Worm (Caenorhabditis elegans) whole organism, mixed stage, embryonic: Measurements from ENCODE around the gene best-9.

Experiments
- M03D4.4 ChIP-seq: sonication (generic microtip); optimal IDR thresholded peaks from 2 replicates; lab custom pipeline; 2017; ENCODE audit warnings: mild to moderate bottlenecking, missing genetic modification characterization, missing compliant biosample characterization
- bed-3 ChIP-seq: fragments of 200-800 bp; sonication (Bioruptor generic); optimal IDR thresholded peaks from 3 replicates; lab custom pipeline; 2018; ENCODE audit warnings: mild to moderate bottlenecking, missing genetic modification characterization, moderate library complexity, missing compliant biosample characterization
- blmp-1 ChIP-seq: fragments of 150-350 bp; optimal IDR thresholded peaks from 2 replicates; lab custom pipeline; 2014; ENCODE audit warnings: missing biosample characterization, missing genetic modification characterization
- ceh-39 ChIP-seq: fragments of 150-350 bp; optimal IDR thresholded peaks from 2 replicates; lab custom pipeline; 2014; ENCODE audit warnings: missing biosample characterization, missing genetic modification characterization
- ceh-43 ChIP-seq: fragments of 200-800 bp; sonication (Bioruptor generic); optimal IDR thresholded peaks from 2 replicates; lab custom pipeline; 2018; ENCODE audit warnings: mild to moderate bottlenecking, missing genetic modification characterization, moderate library complexity, missing compliant biosample characterization
- ceh-83 ChIP-seq: fragments of 200-800 bp; sonication (Bioruptor generic); optimal IDR thresholded peaks from 2 replicates; lab custom pipeline; 2018; ENCODE audit warnings: mild to moderate bottlenecking, missing genetic modification characterization, missing compliant biosample characterization
- ces-1 ChIP-seq: fragments of 150-350 bp; optimal IDR thresholded peaks from 2 replicates; lab custom pipeline; 2014; ENCODE audit warnings: missing biosample characterization, missing genetic modification reagents, missing genetic modification characterization
- cnd-1 ChIP-seq: fragments of 200-800 bp; sonication (Bioruptor generic); optimal IDR thresholded peaks from 2 replicates; lab custom pipeline; 2018; ENCODE audit warnings: mild to moderate bottlenecking, missing genetic modification characterization, missing compliant biosample characterization
- drap-1 ChIP-seq: fragments of 200-800 bp; sonication (Bioruptor generic); optimal IDR thresholded peaks from 3 replicates; lab custom pipeline; 2018; ENCODE audit warnings: mild to moderate bottlenecking, missing genetic modification characterization, missing compliant biosample characterization
- elt-1 ChIP-seq: sonication (generic microtip); optimal IDR thresholded peaks from 2 replicates; lab custom pipeline; 2017; ENCODE audit warnings: missing genetic modification characterization, mild to moderate bottlenecking, missing compliant biosample characterization, antibody characterized with exemption, moderate library complexity, borderline replicate concordance; ENCODE audit not compliant: insufficient read depth
- elt-3 ChIP-seq: fragments of 150-350 bp; optimal IDR thresholded peaks from 2 replicates; lab custom pipeline; 2014; ENCODE audit warnings: missing biosample characterization, missing genetic modification characterization
- flh-1 ChIP-seq: fragments of 200-800 bp; sonication (Bioruptor generic); optimal IDR thresholded peaks from 2 replicates; lab custom pipeline; 2018; ENCODE audit warnings: mild to moderate bottlenecking, missing genetic modification characterization, moderate library complexity, missing compliant biosample characterization
- ham-2 ChIP-seq: fragments of 200-800 bp; sonication (Bioruptor generic); optimal IDR thresholded peaks from 2 replicates; lab custom pipeline; 2018; ENCODE audit warnings: mild to moderate bottlenecking, missing genetic modification characterization, missing compliant biosample characterization
- hlh-1 ChIP-seq: fragments of 150-350 bp; optimal IDR thresholded peaks from 2 replicates; lab custom pipeline; 2014; ENCODE audit warnings: missing biosample characterization, missing genetic modification reagents, missing genetic modification characterization
- lin-13 ChIP-seq: fragments of 150-350 bp; optimal IDR thresholded peaks from 2 replicates; lab custom pipeline; 2014; ENCODE audit warnings: missing biosample characterization, missing genetic modification characterization
- lin-32 ChIP-seq: fragments of 200-800 bp; sonication (Bioruptor generic); optimal IDR thresholded peaks from 2 replicates; lab custom pipeline; 2018; ENCODE audit warnings: mild to moderate bottlenecking, missing genetic modification characterization, missing compliant biosample characterization
- lsy-2 ChIP-seq: fragments of 150-350 bp; optimal IDR thresholded peaks from 2 replicates; lab custom pipeline; 2014; ENCODE audit warnings: missing biosample characterization, missing genetic modification characterization
- mab-5 ChIP-seq: fragments of 150-350 bp; optimal IDR thresholded peaks from 2 replicates; lab custom pipeline; 2014; ENCODE audit warnings: missing biosample characterization, missing genetic modification characterization
- mep-1 ChIP-seq: fragments of 150-350 bp; optimal IDR thresholded peaks from 2 replicates; lab custom pipeline; 2017; ENCODE audit warnings: missing biosample characterization, missing genetic modification reagents, missing genetic modification characterization, inconsistent platforms
- mls-2 ChIP-seq: sonication (generic microtip); optimal IDR thresholded peaks from 2 replicates; lab custom pipeline; 2016; ENCODE audit warnings: mild to moderate bottlenecking, missing genetic modification characterization, moderate library complexity, missing compliant biosample characterization
- nhr-12 ChIP-seq: fragments of 150-350 bp; optimal IDR thresholded peaks from 2 replicates; lab custom pipeline; 2014; ENCODE audit warnings: missing biosample characterization, missing genetic modification characterization
- nhr-2 ChIP-seq: fragments of 150-350 bp; optimal IDR thresholded peaks from 2 replicates; lab custom pipeline; 2014; ENCODE audit warnings: missing biosample characterization, missing genetic modification characterization
- nhr-237 ChIP-seq: fragments of 150-350 bp; optimal IDR thresholded peaks from 2 replicates; lab custom pipeline; 2014; ENCODE audit warnings: missing biosample characterization, missing genetic modification characterization
- nhr-28 ChIP-seq: fragments of 150-350 bp; optimal IDR thresholded peaks from 2 replicates; lab custom pipeline; 2014; ENCODE audit warnings: missing biosample characterization, missing genetic modification characterization
- nhr-76 ChIP-seq: sonication (generic microtip); optimal IDR thresholded peaks from 2 replicates; lab custom pipeline; 2017; ENCODE audit warnings: missing biosample characterization, missing genetic modification characterization
- pha-4 ChIP-seq: fragments of 150-350 bp; optimal IDR thresholded peaks from 2 replicates; lab custom pipeline; 2018; ENCODE audit warnings: missing biosample characterization, missing genetic modification reagents, missing genetic modification characterization
- sem-2 ChIP-seq: fragments of 200-800 bp; sonication (Bioruptor generic); optimal IDR thresholded peaks from 2 replicates; lab custom pipeline; 2018; ENCODE audit warnings: mild to moderate bottlenecking, missing genetic modification characterization, missing compliant biosample characterization
- snpc-4 ChIP-seq: fragments of 150-350 bp; optimal IDR thresholded peaks from 2 replicates; lab custom pipeline; 2014; ENCODE audit warnings: missing biosample characterization, missing genetic modification characterization
- sptf-1 ChIP-seq: sonication (generic microtip); optimal IDR thresholded peaks from 2 replicates; lab custom pipeline; 2017; ENCODE audit warnings: mild to moderate bottlenecking, missing genetic modification characterization, moderate library complexity, missing compliant biosample characterization
- tbx-8 ChIP-seq: fragments of 200-800 bp; sonication (Bioruptor generic); optimal IDR thresholded peaks from 2 replicates; lab custom pipeline; 2018; ENCODE audit warnings: mild to moderate bottlenecking, missing genetic modification characterization, moderate library complexity, missing compliant biosample characterization
- unc-120 ChIP-seq: sonication (generic microtip); optimal IDR thresholded peaks from 2 replicates; lab custom pipeline; 2017; ENCODE audit warnings: missing genetic modification characterization, missing compliant biosample characterization; ENCODE audit not compliant: poor library complexity, severe bottlenecking
- unc-39 ChIP-seq: fragments of 150-350 bp; optimal IDR thresholded peaks from 2 replicates; lab custom pipeline; 2014; ENCODE audit warnings: missing biosample characterization, missing genetic modification characterization
- unc-62 ChIP-seq: fragments of 150-350 bp; optimal IDR thresholded peaks from 2 replicates; lab custom pipeline; 2014; ENCODE audit warnings: missing biosample characterization, missing genetic modification reagents, missing genetic modification characterization
- zip-8 ChIP-seq: fragments of 150-350 bp; optimal IDR thresholded peaks from 2 replicates; lab custom pipeline; 2014; ENCODE audit warnings: missing biosample characterization, missing genetic modification characterization
- ztf-11 ChIP-seq: fragments of 150-350 bp; optimal IDR thresholded peaks from 2 replicates; lab custom pipeline; 2014; ENCODE audit warnings: missing biosample characterization, missing genetic modification characterization

best-9 gene

DNA sequence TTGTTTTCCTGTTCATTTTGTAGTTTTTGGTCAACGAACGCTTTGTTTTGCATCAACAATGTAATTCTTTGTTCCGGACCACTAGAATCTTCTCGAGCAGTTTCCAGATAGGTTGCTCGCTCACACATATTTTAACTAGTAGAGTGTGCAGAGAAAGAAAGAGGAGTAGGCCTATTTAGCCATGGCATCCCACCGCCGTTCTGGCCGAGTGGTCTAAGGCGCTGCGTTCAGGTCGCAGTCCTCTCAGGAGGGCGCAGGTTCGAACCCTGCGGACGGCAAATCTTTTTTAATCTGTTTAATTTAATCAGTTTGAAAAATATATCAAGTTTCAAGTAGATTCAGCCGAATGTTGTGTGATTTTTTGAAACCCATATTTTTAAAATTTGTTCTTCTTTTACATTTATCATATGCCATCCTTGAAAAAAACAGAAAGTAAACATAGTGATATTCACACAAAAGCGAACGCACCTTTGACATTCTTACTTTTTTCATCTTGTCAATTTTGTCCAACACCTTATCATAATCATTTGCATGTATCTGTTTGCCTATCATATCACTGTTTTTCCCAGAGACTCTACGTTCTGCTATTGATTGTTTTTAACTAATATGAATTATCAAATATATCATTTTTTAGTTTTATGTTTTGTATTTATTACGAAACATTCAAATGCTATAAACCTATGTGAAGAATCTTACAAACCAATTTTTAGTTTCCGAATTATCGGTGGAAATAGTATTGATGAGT is 3.7 kb upstream of the best-9 start, which contains the start of gene try-3:
TSS of gene try-3 (plus strand) at position 532 of the 745 bp plus-strand sequence.
- peak; percentile 36 for TF ChIP-seq tbx-8
- no peak for TF ChIP-seq nhr-2 (tag; lab: Kevin White, UChicago)
- TF ChIP-seq ceh-83 (GFP tag; lab: Kevin White, UChicago): peak; percentile 86
- TF ChIP-seq drap-1 (GFP tag; lab: Kevin White, UChicago): peak; percentile 77
- peak; percentile 27 for TF ChIP-seq ces-1 (GFP tag; lab: Kevin White, UChicago)
- peak; percentile 47 for TF ChIP-seq bed-3 (GFP tag; lab: Kevin White, UChicago)
- no peak for TF ChIP-seq mab-5 (tag; lab: Kevin White, UChicago)
- no peak for TF ChIP-seq unc-62 (GFP tag; lab: Kevin White, UChicago)
- TF ChIP-seq mep-1 (tag; lab: Kevin White, UChicago): peak; percentile 1
- peak; percentile 74 for TF ChIP-seq sem-2 (GFP tag; lab: Kevin White, UChicago)
- TF ChIP-seq lin-32 (GFP tag; lab: Kevin White, UChicago): peak; percentile 39
- TF ChIP-seq elt-3 (tag; lab: Kevin White, UChicago): no peak
- TF ChIP-seq nhr-237 (tag; lab: Kevin White, UChicago): no peak
- no peak for TF ChIP-seq blmp-1 (tag; lab: Kevin White, UChicago)
- TF ChIP-seq lin-13 (tag; lab: Kevin White, UChicago): no peak
- peak; percentile 75 for TF ChIP-seq M03D4.4 (tag; lab: Kevin White, UChicago)
- no peak for TF ChIP-seq ceh-43
- TF ChIP-seq ztf-11 (tag; lab: Kevin White, UChicago): no peak
- no peak for TF ChIP-seq ceh-39
- TF ChIP-seq hlh-1 (tag; lab: Kevin White, UChicago): no peak
- no peak for TF ChIP-seq elt-1 (tag; lab: Kevin White, UChicago)
- no peak for TF ChIP-seq nhr-12
- TF ChIP-seq unc-120 (tag; lab: Kevin White, UChicago): peak; percentile 87
- no peak for TF ChIP-seq pha-4 (tag; lab: Kevin White, UChicago)
- TF ChIP-seq zip-8 (tag; lab: Kevin White, UChicago): no peak
- TF ChIP-seq mls-2 (tag; lab: Kevin White, UChicago): peak; percentile 78
- TF ChIP-seq nhr-76 (tag; lab: Kevin White, UChicago): no peak
- no peak for TF ChIP-seq unc-39 (tag; lab: Kevin White, UChicago)
- no peak for TF ChIP-seq nhr-28
- TF ChIP-seq flh-1: peak; percentile 49
- peak; percentile 83 for TF ChIP-seq sptf-1 (tag; lab: Kevin White, UChicago)
- peak; percentile 81 for TF ChIP-seq cnd-1 (tag; lab: Kevin White, UChicago)
- TF ChIP-seq lsy-2: peak; percentile 11
- TF ChIP-seq snpc-4 (tag; lab: Kevin White, UChicago): no peak
- no peak for TF ChIP-seq ham-2

DNA sequence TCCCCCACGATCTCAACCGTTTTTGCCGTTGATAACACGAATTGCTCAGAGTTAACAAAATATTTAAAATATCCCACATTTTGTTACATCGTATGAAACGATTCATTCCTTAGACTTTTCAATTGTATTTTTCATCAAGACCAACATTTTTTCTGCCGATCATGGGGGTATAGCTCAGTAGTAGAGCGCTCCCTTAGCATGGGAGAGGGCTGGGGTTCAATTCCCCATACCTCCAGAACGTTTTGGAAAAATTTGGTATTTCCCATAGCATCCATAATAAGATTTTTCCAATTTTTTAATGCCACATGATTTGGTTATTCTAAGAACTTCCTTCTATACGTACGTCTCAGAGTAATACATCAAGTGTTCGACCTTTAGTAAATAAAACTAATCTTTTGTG is 1.5 kb downstream of the best-9 start:
- TF ChIP-seq lin-13 (tag; lab: Kevin White, UChicago) (no peak), ceh-83 (GFP tag; lab: Kevin White, UChicago) (no peak), zip-8 (tag; lab: Kevin White, UChicago) (no peak), drap-1 (GFP tag; lab: Kevin White, UChicago) (no peak), nhr-12 (no peak), unc-62 (GFP tag; lab: Kevin White, UChicago) (no peak), unc-39 (tag; lab: Kevin White, UChicago) (no peak), ham-2 (no peak), unc-120 (tag; lab: Kevin White, UChicago) (no peak), mep-1 (tag; lab: Kevin White, UChicago) (no peak), nhr-76 (tag; lab: Kevin White, UChicago) (no peak), lsy-2 (no peak), M03D4.4 (tag; lab: Kevin White, UChicago) (no peak), ceh-43 (no peak), mab-5 (tag; lab: Kevin White, UChicago) (no peak), pha-4 (tag; lab: Kevin White, UChicago) (no peak), elt-1 (tag; lab: Kevin White, UChicago) (no peak), cnd-1 (tag; lab: Kevin White, UChicago) (no peak), blmp-1 (tag; lab: Kevin White, UChicago) (no peak), nhr-2 (tag; lab: Kevin White, UChicago) (no peak)
